Fruit fly (Drosophila melanogaster) S2 (cell line): Measurements from ENCODE around the gene CG12880.

Experiments
- CG8478 ChIP-seq: fragments of >200 bp; optimal IDR thresholded peaks from 2 replicates; lab custom pipeline; 2018
- CTCF ChIP-seq, 2 experiments: fragments of >200 bp; optimal IDR thresholded peaks; 2 replicates each; lab custom pipeline; 2018

DNA sequence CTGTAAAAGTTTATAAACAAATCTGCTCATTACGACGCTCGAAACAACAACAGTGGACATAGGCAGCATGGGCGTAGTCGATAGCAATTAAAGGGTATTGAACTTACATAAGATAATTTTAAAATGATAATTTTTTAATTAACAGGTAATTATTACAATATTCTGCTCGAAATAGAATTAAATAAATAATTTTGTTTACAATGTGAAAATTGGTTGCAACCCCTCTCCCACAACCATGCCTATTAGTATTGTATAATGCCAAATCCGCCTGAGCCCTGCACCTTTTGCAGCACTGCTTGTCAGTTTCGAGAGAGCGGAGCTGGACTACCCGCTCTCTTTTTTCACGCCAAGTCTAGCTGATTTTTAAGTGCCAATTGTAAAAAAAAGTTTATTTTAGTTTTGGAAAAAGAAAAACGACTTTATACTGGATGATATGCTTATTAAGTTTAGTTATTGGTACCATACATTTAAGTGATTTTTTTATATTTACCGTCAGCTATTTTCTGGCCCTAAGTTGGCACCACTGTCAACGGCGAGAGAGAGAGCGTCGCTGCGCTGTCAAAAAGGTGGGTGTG, 49.7 kb upstream of the CG12880 start, which contains the start of the genes CG5611 and Mtl:
- TF ChIP-seq CG8478 (no peak), CTCF (optimal IDR thresholded peaks at IDR 0.05; lab: Kevin White, UChicago) (no peak)
